Fruit fly (Drosophila melanogaster) whole organism, embryonic: Measurements from ENCODE around the gene wwk.

Source experiments
- Doc2 ChIP-seq: fragments of 200-800 bp; sonication (Bioruptor generic); IDR thresholded peaks from 2 replicates; pipeline ENCODE4 v1.3.6; 2022; ENCODE audit warnings: missing biosample characterization, missing genetic modification characterization
- PHDP ChIP-seq: fragments of 200-800 bp; sonication (Bioruptor generic); optimal IDR thresholded peaks from 3 replicates; lab custom pipeline; 2018; ENCODE audit warnings: missing biosample characterization, mild to moderate bottlenecking, missing genetic modification characterization, moderate library complexity
- caup ChIP-seq: fragments of 200-800 bp; sonication (Bioruptor generic); optimal IDR thresholded peaks from 3 replicates; lab custom pipeline; 2017; ENCODE audit warnings: missing biosample characterization, mild to moderate bottlenecking, missing genetic modification characterization, moderate library complexity; ENCODE audit not compliant: severe bottlenecking

- TF ChIP-seq caup (GFP tag; lab: Kevin White, UChicago) = no peak
- no peak for TF ChIP-seq Doc2 (GFP tag; lab: Robert Waterston, UW)
- no peak for TF ChIP-seq PHDP (tag; lab: Kevin White, UChicago)
Observed at dm6 chr2L:15111276-15111675, 36.7 kb downstream of the wwk start.
